Worm (Caenorhabditis elegans): Measurements from ENCODE around the gene K07H8.11.

- TF ChIP-seq him-1 (tag; optimal IDR thresholded peaks at IDR 0.05) (no peak), dao-5 (tag; optimal IDR thresholded peaks at IDR 0.05) (no peak)
Observed at ce11 chrIV:8312105-8312504, 37.0 kb upstream of the K07H8.11 start.

Data from whole organism, L4/young adult.